Worm (Caenorhabditis elegans): ENCODE measurements around the gene srsy-1.

DNA sequence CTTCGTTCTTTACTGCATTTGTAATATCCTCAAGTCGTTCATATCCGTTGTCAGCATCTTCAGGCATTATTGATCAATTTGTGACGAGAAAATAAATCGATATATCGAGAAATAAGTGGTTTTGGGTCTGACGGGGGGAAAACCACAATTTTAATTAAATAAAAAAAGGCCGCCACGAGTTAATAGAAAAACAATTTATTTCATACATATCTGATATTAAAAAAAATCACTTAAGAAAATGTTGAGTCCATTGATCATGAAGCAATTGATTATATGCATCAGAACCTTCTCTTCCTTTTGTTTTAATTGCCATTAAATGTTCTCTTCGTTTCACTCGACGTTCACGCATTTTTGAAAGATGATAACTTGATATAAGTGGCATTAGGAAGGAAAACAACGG, 32.5 kb downstream of the srsy-1 start, which contains the start of gene F58A6.5:
- no peak for TF ChIP-seq mdl-1 (tag; optimal IDR thresholded peaks at IDR 0.05)
- no peak for TF ChIP-seq lin-13 (GFP tag; optimal IDR thresholded peaks at IDR 0.05)
- TF ChIP-seq nhr-71 (tag; optimal IDR thresholded peaks at IDR 0.05), result no peak
- no peak for TF ChIP-seq C16A3.4 (tag; optimal IDR thresholded peaks at IDR 0.05)
- TF ChIP-seq fkh-10 (GFP tag; optimal IDR thresholded peaks at IDR 0.05), result no peak
- TF ChIP-seq zag-1 (tag; optimal IDR thresholded peaks at IDR 0.05), result no peak
- no peak for TF ChIP-seq lin-15B (tag; optimal IDR thresholded peaks at IDR 0.05)
- TF ChIP-seq nhr-28 (tag; optimal IDR thresholded peaks at IDR 0.05), result no peak

Measured in whole organism, L1 larva.